Worm (Caenorhabditis elegans): Measurements from ENCODE around the gene srh-190.

- no peak for TF ChIP-seq elt-3 (tag; optimal IDR thresholded peaks at IDR 0.05)
- TF ChIP-seq lin-13 (GFP tag; optimal IDR thresholded peaks at IDR 0.05): no peak
- TF ChIP-seq zag-1 (tag; optimal IDR thresholded peaks at IDR 0.05): no peak
- TF ChIP-seq mab-5 (tag; optimal IDR thresholded peaks at IDR 0.05): no peak
- TF ChIP-seq nhr-10 (tag; optimal IDR thresholded peaks at IDR 0.05): no peak
- TF ChIP-seq nhr-21 (tag; optimal IDR thresholded peaks at IDR 0.05): no peak
These were observed 24.7 kb upstream of the srh-190 start, which contains the start of gene nhr-159 for ce11 chrV:3878223-3878622.
